Fruit fly (Drosophila melanogaster) whole organism, embryonic: ENCODE results near the gene CG7183.

ENCODE experiments used
- Adf1 ChIP-seq: fragments of 200-800 bp; sonication (Bioruptor generic); IDR thresholded peaks from 2 replicates; pipeline ENCODE4 v1.3.6; 2022; ENCODE audit warnings: missing biosample characterization, missing genetic modification characterization
- Antp ChIP-seq: fragments of 200-800 bp; sonication (Bioruptor generic); optimal IDR thresholded peaks from 3 replicates; lab custom pipeline; 2016; ENCODE audit warnings: missing biosample characterization, missing genetic modification characterization
- B-H1 ChIP-seq: fragments of 200-800 bp; sonication (Bioruptor generic); IDR thresholded peaks from 3 replicates; pipeline ENCODE4 v1.3.6; 2022; ENCODE audit warnings: missing biosample characterization, missing genetic modification characterization
- Bgb ChIP-seq: fragments of 200-800 bp; sonication (Bioruptor generic); IDR thresholded peaks from 2 replicates; pipeline ENCODE4 v1.3.6; 2022; ENCODE audit warnings: missing biosample characterization, missing genetic modification characterization; ENCODE audit not compliant: partially characterized antibody
- CG12299 ChIP-seq: fragments of 200-800 bp; sonication (Bioruptor generic); optimal IDR thresholded peaks from 2 replicates; lab custom pipeline; 2018; ENCODE audit warnings: missing biosample characterization, mild to moderate bottlenecking, missing genetic modification characterization
- CG12391 ChIP-seq: fragments of 200-800 bp; sonication (Bioruptor generic); optimal IDR thresholded peaks from 3 replicates; lab custom pipeline; 2018; ENCODE audit warnings: missing biosample characterization, mild to moderate bottlenecking, missing genetic modification characterization, moderate library complexity
- CG14667 ChIP-seq: fragments of 200-800 bp; sonication (Bioruptor generic); IDR thresholded peaks from 2 replicates; pipeline ENCODE4 v1.3.6; 2022; ENCODE audit warnings: missing biosample characterization, missing genetic modification characterization
- CG14710 ChIP-seq: fragments of 200-800 bp; sonication (Bioruptor generic); optimal IDR thresholded peaks from 3 replicates; lab custom pipeline; 2019; ENCODE audit warnings: missing biosample characterization, mild to moderate bottlenecking, missing genetic modification characterization, moderate library complexity
- CG17385 ChIP-seq: fragments of 200-800 bp; sonication (Bioruptor generic); optimal IDR thresholded peaks from 3 replicates; lab custom pipeline; 2018; ENCODE audit warnings: missing biosample characterization, mild to moderate bottlenecking, missing genetic modification characterization
- CG2202 ChIP-seq: fragments of 200-800 bp; sonication (Bioruptor generic); optimal IDR thresholded peaks from 2 replicates; lab custom pipeline; 2018; ENCODE audit warnings: missing biosample characterization, mild to moderate bottlenecking, missing genetic modification characterization
- CG30403 ChIP-seq: fragments of 200-800 bp; sonication (Bioruptor generic); optimal IDR thresholded peaks from 3 replicates; lab custom pipeline; 2016; ENCODE audit warnings: missing biosample characterization, missing genetic modification characterization
- CG30431 ChIP-seq: fragments of 200-800 bp; sonication (Bioruptor generic); optimal IDR thresholded peaks from 2 replicates; lab custom pipeline; 2017; ENCODE audit warnings: missing biosample characterization, missing genetic modification characterization
- CG33557 ChIP-seq: fragments of 200-800 bp; sonication (Bioruptor generic); optimal IDR thresholded peaks from 2 replicates; lab custom pipeline; 2019; ENCODE audit warnings: missing biosample characterization, mild to moderate bottlenecking, missing genetic modification characterization, moderate library complexity
- CG4282 ChIP-seq: fragments of 200-800 bp; sonication (Bioruptor generic); optimal IDR thresholded peaks from 2 replicates; lab custom pipeline; 2016; ENCODE audit warnings: missing biosample characterization, missing genetic modification characterization
- CG9215 ChIP-seq: fragments of 200-800 bp; sonication (Bioruptor generic); IDR thresholded peaks from 2 replicates; pipeline ENCODE4 v1.3.6; 2022; ENCODE audit warnings: missing biosample characterization, missing genetic modification characterization
- CHES-1-like ChIP-seq: fragments of 200-800 bp; sonication (Bioruptor generic); optimal IDR thresholded peaks from 2 replicates; lab custom pipeline; 2016; ENCODE audit warnings: missing biosample characterization, missing genetic modification characterization
- Dp ChIP-seq: fragments of 200-800 bp; sonication (Bioruptor generic); optimal IDR thresholded peaks from 2 replicates; lab custom pipeline; 2018; ENCODE audit warnings: missing biosample characterization, mild to moderate bottlenecking, missing genetic modification characterization, moderate library complexity
- E2f2 ChIP-seq: fragments of 200-800 bp; sonication (Bioruptor generic); IDR thresholded peaks from 2 replicates; pipeline ENCODE4 v1.3.6; 2022; ENCODE audit warnings: missing biosample characterization, missing genetic modification characterization
- Elba2 ChIP-seq: fragments of 200-800 bp; sonication (Bioruptor generic); optimal IDR thresholded peaks from 3 replicates; lab custom pipeline; 2016; ENCODE audit warnings: missing biosample characterization, missing genetic modification characterization
- Ets65A ChIP-seq: fragments of 200-800 bp; sonication (Bioruptor generic); peaks from one replicate; lab custom pipeline; 2016; ENCODE audit warnings: missing biosample characterization, missing genetic modification characterization
- Fer3 ChIP-seq: fragments of 200-800 bp; sonication (Bioruptor generic); optimal IDR thresholded peaks from 2 replicates; lab custom pipeline; 2018; ENCODE audit warnings: missing biosample characterization, mild to moderate bottlenecking, missing genetic modification characterization, moderate library complexity
- GATAe ChIP-seq: fragments of 200-800 bp; sonication (Bioruptor generic); conservative IDR thresholded peaks from 2 replicates; pipeline ENCODE4 v1.3.6; 2022; ENCODE audit warnings: missing biosample characterization, missing genetic modification characterization
- MBD-R2 ChIP-seq: fragments of 200-800 bp; sonication (Bioruptor generic); IDR thresholded peaks from 2 replicates; pipeline ENCODE4 v1.3.6; 2022; ENCODE audit warnings: missing biosample characterization, missing genetic modification characterization
- MESR4 ChIP-seq: fragments of 200-800 bp; sonication (Bioruptor generic); optimal IDR thresholded peaks from 2 replicates; lab custom pipeline; 2018; ENCODE audit warnings: missing biosample characterization, mild to moderate bottlenecking, missing genetic modification characterization, moderate library complexity
- MTF-1 ChIP-seq: fragments of 200-800 bp; sonication (Bioruptor generic); optimal IDR thresholded peaks from 2 replicates; lab custom pipeline; 2018; ENCODE audit warnings: missing biosample characterization, mild to moderate bottlenecking, missing genetic modification characterization, borderline replicate concordance
- Med ChIP-seq: fragments of 200-800 bp; sonication (Bioruptor generic); peaks from one replicate; lab custom pipeline; 2016; ENCODE audit warnings: missing biosample characterization, missing genetic modification characterization, mild to moderate bottlenecking, inconsistent platforms, moderate library complexity
- NK7.1 ChIP-seq: fragments of 200-800 bp; sonication (Bioruptor generic); optimal IDR thresholded peaks from 3 replicates; lab custom pipeline; 2016; ENCODE audit warnings: missing biosample characterization, missing genetic modification characterization
- Ptx1 ChIP-seq: fragments of 200-800 bp; sonication (Bioruptor generic); IDR thresholded peaks from 2 replicates; pipeline ENCODE4 v1.3.6; 2022; ENCODE audit warnings: missing biosample characterization, missing genetic modification characterization
- Spps ChIP-seq: fragments of 200-800 bp; sonication (Bioruptor generic); optimal IDR thresholded peaks from 2 replicates; lab custom pipeline; 2018; ENCODE audit warnings: missing biosample characterization, mild to moderate bottlenecking, missing genetic modification characterization
- Sry-β ChIP-seq: fragments of 200-800 bp; sonication (Bioruptor generic); optimal IDR thresholded peaks from 2 replicates; lab custom pipeline; 2018; ENCODE audit warnings: missing biosample characterization, mild to moderate bottlenecking, missing genetic modification characterization, moderate library complexity
- Xbp1 ChIP-seq: fragments of 200-800 bp; sonication (Bioruptor generic); optimal IDR thresholded peaks from 3 replicates; lab custom pipeline; 2016; ENCODE audit warnings: missing biosample characterization, mild to moderate bottlenecking, missing genetic modification characterization
- ara ChIP-seq: fragments of 200-800 bp; sonication (Bioruptor generic); IDR thresholded peaks from 2 replicates; pipeline ENCODE4 v1.3.6; 2022; ENCODE audit warnings: missing biosample characterization, missing genetic modification characterization
- bcd ChIP-seq: fragments of 200-800 bp; sonication (Bioruptor generic); optimal IDR thresholded peaks from 2 replicates; lab custom pipeline; 2017; ENCODE audit warnings: missing biosample characterization, mild to moderate bottlenecking, missing genetic modification characterization
- disco-r ChIP-seq: fragments of 200-800 bp; sonication (Bioruptor generic); optimal IDR thresholded peaks from 2 replicates; lab custom pipeline; 2016; ENCODE audit warnings: missing biosample characterization, missing genetic modification characterization
- ewg ChIP-seq: fragments of 200-800 bp; sonication (Bioruptor generic); optimal IDR thresholded peaks from 3 replicates; lab custom pipeline; 2017; ENCODE audit warnings: mild to moderate bottlenecking, missing biosample characterization, missing genetic modification reagents, missing genetic modification characterization
- eyg ChIP-seq: fragments of 200-800 bp; sonication (Bioruptor generic); optimal IDR thresholded peaks from 3 replicates; lab custom pipeline; 2016; ENCODE audit warnings: missing biosample characterization, missing genetic modification characterization
- inv ChIP-seq: fragments of 200-800 bp; sonication (Bioruptor generic); IDR thresholded peaks from 2 replicates; pipeline ENCODE4 v1.3.6; 2022; ENCODE audit warnings: missing biosample characterization, missing genetic modification characterization; ENCODE audit not compliant: partially characterized antibody
- kah ChIP-seq: fragments of 200-800 bp; sonication (Bioruptor generic); optimal IDR thresholded peaks from 2 replicates; lab custom pipeline; 2018; ENCODE audit warnings: missing biosample characterization, mild to moderate bottlenecking, missing genetic modification characterization
- lbe ChIP-seq: fragments of 200-800 bp; sonication (Bioruptor generic); optimal IDR thresholded peaks from 2 replicates; lab custom pipeline; 2016; ENCODE audit warnings: missing biosample characterization, mild to moderate bottlenecking, missing genetic modification characterization
- nau ChIP-seq: fragments of 200-800 bp; sonication (Bioruptor generic); optimal IDR thresholded peaks from 3 replicates; lab custom pipeline; 2017; ENCODE audit warnings: missing biosample characterization, mild to moderate bottlenecking, missing genetic modification characterization, missing genetic modification reagents
- nerfin-2 ChIP-seq: fragments of 200-800 bp; sonication (Bioruptor generic); IDR thresholded peaks from 2 replicates; pipeline ENCODE4 v1.3.6; 2022; ENCODE audit warnings: missing biosample characterization, missing genetic modification characterization; ENCODE audit not compliant: partially characterized antibody
- onecut ChIP-seq: fragments of 200-800 bp; sonication (Bioruptor generic); IDR thresholded peaks from 2 replicates; pipeline ENCODE4 v1.3.6; 2022; ENCODE audit warnings: missing biosample characterization, missing genetic modification characterization
- peb ChIP-seq: fragments of 200-800 bp; sonication (Bioruptor generic); IDR thresholded peaks from 2 replicates; pipeline ENCODE4 v1.3.6; 2022; ENCODE audit warnings: missing biosample characterization, missing genetic modification characterization
- pzg ChIP-seq: fragments of 200-800 bp; sonication (Bioruptor generic); optimal IDR thresholded peaks from 3 replicates; lab custom pipeline; 2018; ENCODE audit warnings: missing biosample characterization, mild to moderate bottlenecking, missing genetic modification characterization, moderate library complexity
- row ChIP-seq: fragments of 200-800 bp; sonication (Bioruptor generic); IDR thresholded peaks from 3 replicates; pipeline ENCODE4 v1.3.6; 2022; ENCODE audit warnings: missing biosample characterization, missing genetic modification characterization
- schlank ChIP-seq: fragments of 200-800 bp; sonication (Bioruptor generic); optimal IDR thresholded peaks from 2 replicates; lab custom pipeline; 2018; ENCODE audit warnings: missing biosample characterization, mild to moderate bottlenecking, missing genetic modification characterization
- sens ChIP-seq: fragments of 200-800 bp; sonication (Bioruptor generic); peaks from one replicate; lab custom pipeline; 2016; ENCODE audit warnings: missing biosample characterization, missing genetic modification characterization
- tll ChIP-seq, 2 experiments: fragments of 200-800 bp in 1 of 2; fragments of >200 bp in 1 of 2; sonication (Bioruptor generic) in 1 of 2; optimal IDR thresholded peaks; 2 replicates each; lab custom pipeline; 2017 to 2019; ENCODE audit warnings: missing biosample characterization in 2 of 2, missing genetic modification characterization in 2 of 2, mild to moderate bottlenecking in 1 of 2, moderate library complexity in 1 of 2
- unc-4 ChIP-seq: fragments of 200-800 bp; sonication (Bioruptor generic); IDR thresholded peaks from 2 replicates; pipeline ENCODE4 v1.3.6; 2022; ENCODE audit warnings: missing biosample characterization, missing genetic modification characterization; ENCODE audit not compliant: partially characterized antibody

The CG7183 gene

dm6 chr3R:18215900-18216299 lies 4.6 kb downstream of the CG7183 start, which contains the start of gene CG14314 (continued):
- TF ChIP-seq ewg (GFP tag; lab: Kevin White, UChicago): peak; percentile 92
- TF ChIP-seq CG12391 (tag; lab: Kevin White, UChicago): no peak
- no peak for TF ChIP-seq peb (GFP tag; lab: Robert Waterston, UW)
- TF ChIP-seq inv: peak; percentile 39; the same call in 1 of the 2 replicates
- no peak for TF ChIP-seq lbe (GFP tag; lab: Kevin White, UChicago)
- TF ChIP-seq eyg (GFP tag; lab: Kevin White, UChicago): no peak
- 0 out of 2 replicates have a peak, but pooled peaks have one; percentile 36 for TF ChIP-seq MBD-R2 (GFP tag; lab: Robert Waterston, UW)
- no peak for TF ChIP-seq Adf1 (GFP tag; lab: Robert Waterston, UW)
- TF ChIP-seq CG4282: no peak
- peak; percentile 36 for TF ChIP-seq Dp (GFP tag; lab: Kevin White, UChicago)
- TF ChIP-seq Antp (GFP tag; lab: Kevin White, UChicago): no peak
- no peak for TF ChIP-seq CG30431
- no peak for TF ChIP-seq Med (GFP tag; lab: Kevin White, UChicago)
- TF ChIP-seq schlank (tag; lab: Kevin White, UChicago): no peak
- TF ChIP-seq CG14710: no peak
- peak; percentile 16; the same call in 1 of the 2 replicates for TF ChIP-seq unc-4
- TF ChIP-seq CG9215 (GFP tag; lab: Robert Waterston, UW): no peak
- TF ChIP-seq CG14667: no peak
- TF ChIP-seq MTF-1 (GFP tag; lab: Kevin White, UChicago): no peak
- no peak for TF ChIP-seq disco-r (GFP tag; lab: Kevin White, UChicago)
- no peak for TF ChIP-seq row (GFP tag; lab: Robert Waterston, UW)
- no peak for TF ChIP-seq B-H1 (GFP tag; lab: Robert Waterston, UW)
- TF ChIP-seq Ptx1 (GFP tag; lab: Robert Waterston, UW): no peak
- TF ChIP-seq Elba2 (GFP tag; lab: Kevin White, UChicago): no peak
- no peak for TF ChIP-seq CG30403 (GFP tag; lab: Kevin White, UChicago)
- TF ChIP-seq CG17385: peak; percentile 53
- no peak for TF ChIP-seq Xbp1
- TF ChIP-seq nerfin-2: 0 out of 2 replicates have a peak, but pooled peaks have one; percentile 34
- TF ChIP-seq Sry-β (GFP tag; lab: Kevin White, UChicago): no peak
- TF ChIP-seq CHES-1-like (GFP tag; lab: Kevin White, UChicago): no peak
- no peak for TF ChIP-seq nau (GFP tag; lab: Kevin White, UChicago)
- TF ChIP-seq Fer3 (tag; lab: Kevin White, UChicago): no peak
- peak; percentile 10 for TF ChIP-seq MESR4 (GFP tag; lab: Kevin White, UChicago)
- no peak for TF ChIP-seq tll (GFP tag; optimal IDR thresholded peaks at IDR 0.05; lab: Kevin White, UChicago)
- no peak for TF ChIP-seq NK7.1 (GFP tag; lab: Kevin White, UChicago)
- TF ChIP-seq sens: no peak
- peak; percentile 14 for TF ChIP-seq E2f2
- TF ChIP-seq pzg: peak; percentile 1
- TF ChIP-seq ara (GFP tag; lab: Robert Waterston, UW): 0 out of 2 replicates have a peak, but pooled peaks have one; percentile 12
- TF ChIP-seq CG2202 (tag; lab: Kevin White, UChicago): no peak
- TF ChIP-seq bcd (GFP tag; lab: Kevin White, UChicago): no peak
- no peak for TF ChIP-seq CG33557 (GFP tag; lab: Kevin White, UChicago)
- TF ChIP-seq Bgb: peak; percentile 56; the same call in 1 of the 2 replicates
- TF ChIP-seq CG12299 (tag; lab: Kevin White, UChicago): no peak
- no peak for TF ChIP-seq Spps (tag; lab: Kevin White, UChicago)
- TF ChIP-seq kah (GFP tag; lab: Kevin White, UChicago): no peak
- TF ChIP-seq Ets65A (GFP tag; lab: Kevin White, UChicago): peak; percentile 95
- TF ChIP-seq onecut: peak; percentile 93
- TF ChIP-seq GATAe (GFP tag; lab: Robert Waterston, UW): no peak
- TF ChIP-seq, all 482 proteins: peak for 16
